Fruit fly (Drosophila melanogaster): Measurements from ENCODE around the gene Vps24.
A peak's percentile ranks its signal among the peaks of the same experiment; 100 is the strongest.

Vps24 gene

DNA sequence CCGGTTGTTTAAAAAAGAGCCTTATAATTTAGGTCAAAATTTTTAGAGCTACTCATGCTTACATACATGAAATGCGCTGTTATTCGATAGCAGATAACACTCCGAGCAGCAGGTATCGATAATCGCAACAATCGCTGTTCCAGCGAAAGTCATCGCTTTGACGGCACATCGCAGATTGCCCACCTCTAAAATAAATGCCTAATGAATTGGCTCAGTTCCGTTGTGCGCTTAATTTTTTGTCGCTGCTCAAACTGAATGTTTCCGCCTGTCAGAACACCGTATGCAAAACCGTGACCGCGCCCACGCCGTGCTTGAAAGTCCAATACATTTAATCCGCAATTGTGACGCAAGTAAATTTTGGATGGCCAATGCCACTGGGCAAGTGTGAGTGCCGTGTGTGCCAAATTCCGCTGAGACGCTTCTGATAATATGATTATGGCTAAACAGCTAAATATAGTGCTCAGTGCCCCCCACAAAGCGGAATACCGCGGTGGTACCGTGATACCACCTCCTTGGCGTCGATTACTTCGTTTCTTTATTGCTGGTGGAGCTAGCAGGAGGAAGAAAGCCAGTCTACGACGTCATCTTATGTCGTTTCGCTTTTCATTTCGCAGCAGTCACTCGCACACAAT, 8.9 kb upstream of the Vps24 start, which contains the start of gene CG9795 (continued):
- no peak for TF ChIP-seq zf30C (GFP tag; optimal IDR thresholded peaks at IDR 0.05)
- TF ChIP-seq CG10979 (tag; optimal IDR thresholded peaks at IDR 0.05), result peak; percentile 28
- TF ChIP-seq onecut (GFP tag; IDR thresholded peaks at IDR 0.05), result no peak
- TF ChIP-seq jing (GFP tag; optimal IDR thresholded peaks at IDR 0.05), result no peak
- no peak for TF ChIP-seq fd102C (GFP tag; optimal IDR thresholded peaks at IDR 0.05)
- no peak for TF ChIP-seq Gug (GFP tag; IDR thresholded peaks at IDR 0.05)
- TF ChIP-seq Awh (GFP tag; IDR thresholded peaks at IDR 0.05), result no peak
- TF ChIP-seq Poxn (GFP tag; IDR thresholded peaks at IDR 0.05), result no peak
- TF ChIP-seq CG3407 (GFP tag; optimal IDR thresholded peaks at IDR 0.05), result no peak
- no peak for TF ChIP-seq ATbp (GFP tag; optimal IDR thresholded peaks at IDR 0.05)
- TF ChIP-seq zen (tag; optimal IDR thresholded peaks at IDR 0.05), result peak; percentile 42
- no peak for TF ChIP-seq CG10366 (GFP tag; IDR thresholded peaks at IDR 0.05)
- TF ChIP-seq luna (GFP tag; optimal IDR thresholded peaks at IDR 0.05), result no peak
- 0 out of 3 replicates have a peak, but pooled peaks have one; percentile 56 for TF ChIP-seq otp (GFP tag; IDR thresholded peaks at IDR 0.05)
- TF ChIP-seq Neu2 (GFP tag; optimal IDR thresholded peaks at IDR 0.05; ENCODE audit: borderline replicate concordance), result no peak
- no peak for TF ChIP-seq CG6654 (GFP tag; optimal IDR thresholded peaks at IDR 0.05)
- TF ChIP-seq az2 (GFP tag; optimal IDR thresholded peaks at IDR 0.05), result peak; percentile 2
- no peak for TF ChIP-seq CG8944 (GFP tag; optimal IDR thresholded peaks at IDR 0.05)
- no peak for TF ChIP-seq HLH3B (GFP tag; IDR thresholded peaks at IDR 0.05)
- TF ChIP-seq slp2 (GFP tag; optimal IDR thresholded peaks at IDR 0.05), result no peak
- no peak for TF ChIP-seq bcd (GFP tag; optimal IDR thresholded peaks at IDR 0.05)
- no peak for TF ChIP-seq ab (GFP tag; optimal IDR thresholded peaks at IDR 0.05)
- no peak for TF ChIP-seq tup (GFP tag; optimal IDR thresholded peaks at IDR 0.05)
- TF ChIP-seq Optix (GFP tag; IDR thresholded peaks at IDR 0.05), result 0 out of 3 replicates have a peak, but pooled peaks have one; percentile 19
- TF ChIP-seq tx (GFP tag; optimal IDR thresholded peaks at IDR 0.05), result peak; percentile 25
- no peak for TF ChIP-seq gem (tag; optimal IDR thresholded peaks at IDR 0.05)
- TF ChIP-seq unpg (GFP tag; optimal IDR thresholded peaks at IDR 0.05), result no peak
- TF ChIP-seq CG8765 (GFP tag; IDR thresholded peaks at IDR 0.05), result no peak
- TF ChIP-seq CG7987 (GFP tag; optimal IDR thresholded peaks at IDR 0.05), result peak; percentile 51
- peak; percentile 69; the same call in 1 of the 2 replicates for TF ChIP-seq Rfx (GFP tag; IDR thresholded peaks at IDR 0.05)
- peak; percentile 4 for TF ChIP-seq pum (GFP tag; optimal IDR thresholded peaks at IDR 0.05)
- no peak for TF ChIP-seq CG5180 (GFP tag; optimal IDR thresholded peaks at IDR 0.05)
- peak; percentile 38 for TF ChIP-seq CG10267 (tag; optimal IDR thresholded peaks at IDR 0.05)
- peak; percentile 33 for TF ChIP-seq Side (GFP tag; optimal IDR thresholded peaks at IDR 0.05)
- peak; percentile 56 for TF ChIP-seq trem (tag; optimal IDR thresholded peaks at IDR 0.05)
- TF ChIP-seq CG12942 (GFP tag; optimal IDR thresholded peaks at IDR 0.05), result no peak
- no peak for TF ChIP-seq kah (GFP tag; optimal IDR thresholded peaks at IDR 0.05)
- no peak for TF ChIP-seq bsh (GFP tag; optimal IDR thresholded peaks at IDR 0.05)
- peak; percentile 49 for TF ChIP-seq Antp (GFP tag; optimal IDR thresholded peaks at IDR 0.05)
- peak; percentile 49 for TF ChIP-seq CG2129 (GFP tag; IDR thresholded peaks at IDR 0.05; ENCODE audit: partially characterized antibody)
- peak; percentile 96 for TF ChIP-seq CG7963 (GFP tag; IDR thresholded peaks at IDR 0.05; ENCODE audit: partially characterized antibody)
- no peak for TF ChIP-seq CG13424 (tag; optimal IDR thresholded peaks at IDR 0.05)
- peak; percentile 58 for TF ChIP-seq CHES-1-like (GFP tag; optimal IDR thresholded peaks at IDR 0.05)
- TF ChIP-seq stwl (tag; optimal IDR thresholded peaks at IDR 0.05), result peak; percentile 93
- peak; percentile 90 for TF ChIP-seq amos (GFP tag; IDR thresholded peaks at IDR 0.05; ENCODE audit: partially characterized antibody)
- TF ChIP-seq h (optimal IDR thresholded peaks at IDR 0.05), result no peak
- no peak for TF ChIP-seq CG13775 (GFP tag; optimal IDR thresholded peaks at IDR 0.05)
- no peak for TF ChIP-seq Dbx (GFP tag; IDR thresholded peaks at IDR 0.05)
- peak; percentile 18 for TF ChIP-seq HLH54F (GFP tag; optimal IDR thresholded peaks at IDR 0.05)
- TF ChIP-seq klu (GFP tag; IDR thresholded peaks at IDR 0.05), result no peak
